Worm (Caenorhabditis elegans): ENCODE measurements around the gene faah-6.

DNA sequence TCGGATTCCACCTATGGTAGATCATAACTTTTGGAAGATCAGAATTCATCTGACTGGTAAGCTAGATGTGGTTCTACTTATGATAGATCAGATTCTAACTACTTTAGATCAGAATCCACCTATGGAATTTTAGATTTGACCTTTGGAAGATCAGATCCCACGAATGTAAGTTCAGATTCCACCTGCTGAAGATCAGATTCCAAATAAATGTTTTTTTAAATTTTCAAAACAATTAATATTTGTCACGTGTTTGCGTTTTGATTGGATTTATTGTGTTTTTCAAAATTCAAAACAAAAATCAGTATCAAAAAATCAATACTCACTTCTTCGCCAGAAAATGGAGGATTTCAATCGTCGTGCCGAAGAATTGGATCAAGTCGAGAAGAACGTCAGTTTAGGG, 48.3 kb downstream of the faah-6 start, which contains the start of gene Y41C4A.7:
- TF ChIP-seq zag-1 (tag; optimal IDR thresholded peaks at IDR 0.05) = no peak
- no peak for TF ChIP-seq blmp-1 (tag; optimal IDR thresholded peaks at IDR 0.05; ENCODE audit: insufficient read depth)
- TF ChIP-seq alr-1 (tag; optimal IDR thresholded peaks at IDR 0.05) = no peak
- TF ChIP-seq elt-3 (tag; optimal IDR thresholded peaks at IDR 0.05) = no peak
- TF ChIP-seq elt-1 (tag; optimal IDR thresholded peaks at IDR 0.05) = no peak
- TF ChIP-seq ztf-4 (tag; optimal IDR thresholded peaks at IDR 0.05) = no peak
- no peak for TF ChIP-seq aly-2 (tag; optimal IDR thresholded peaks at IDR 0.05)
- TF ChIP-seq fos-1 (tag; optimal IDR thresholded peaks at IDR 0.05) = no peak
- TF ChIP-seq unc-62 (GFP tag; optimal IDR thresholded peaks at IDR 0.05) = no peak

Data from whole organism, L2 larva.